Worm (Caenorhabditis elegans): ENCODE data around the gene hpo-25.

DNA sequence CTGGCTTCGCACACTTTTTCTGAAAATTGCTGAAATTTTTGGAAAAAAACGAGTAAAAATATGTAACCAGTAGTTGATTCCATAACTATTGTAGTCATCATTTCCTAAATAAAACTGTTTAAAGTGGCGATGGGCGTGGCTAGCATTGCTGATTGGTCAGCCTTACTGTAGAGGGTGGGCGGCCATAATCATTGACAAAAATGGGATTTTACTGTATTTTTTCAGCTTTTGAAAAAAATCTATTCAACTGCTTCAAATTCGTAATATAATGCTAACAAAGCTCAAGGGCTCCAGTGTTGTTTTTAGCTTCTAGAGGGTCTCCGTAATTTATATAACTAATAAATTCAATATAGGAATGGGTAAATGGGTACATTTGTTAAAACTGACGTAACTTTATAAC lies 11.1 kb downstream of the hpo-25 start, which contains the start of gene F16G10.7:
- TF ChIP-seq nhr-11 (tag; optimal IDR thresholded peaks at IDR 0.05) (no peak), nhr-28 (tag; optimal IDR thresholded peaks at IDR 0.05) (no peak)
